Worm (Caenorhabditis elegans) whole organism, mixed stage, embryonic: ENCODE data around the gene Y113G7B.15.

ENCODE experiments used
- elt-3 ChIP-seq: fragments of 150-350 bp; optimal IDR thresholded peaks from 2 replicates; lab custom pipeline; 2014; ENCODE audit warnings: missing biosample characterization, missing genetic modification characterization
- nhr-12 ChIP-seq: fragments of 150-350 bp; optimal IDR thresholded peaks from 2 replicates; lab custom pipeline; 2014; ENCODE audit warnings: missing biosample characterization, missing genetic modification characterization
- nhr-237 ChIP-seq: fragments of 150-350 bp; optimal IDR thresholded peaks from 2 replicates; lab custom pipeline; 2014; ENCODE audit warnings: missing biosample characterization, missing genetic modification characterization

- TF ChIP-seq nhr-12 (tag; lab: Kevin White, UChicago) (no peak), elt-3 (tag; lab: Kevin White, UChicago) (no peak), nhr-237 (tag; lab: Kevin White, UChicago) (no peak)
These were observed 44.9 kb downstream of the Y113G7B.15 start, which contains the start of gene fbxa-116 for ce11 chrV:20188790-20189189.
